Worm (Caenorhabditis elegans): Measurements from ENCODE around the gene lst-6.

Gene lst-6

ce11 chrII:7022370-7023001 lies at the start of gene lst-6, which contains the start of gene lst-5:
Gene lst-6, minus strand, starts transcription at chrII:7022509.
Gene lst-5, plus strand, starts transcription at chrII:7022913.
- TF ChIP-seq ztf-23 (GFP tag; IDR thresholded peaks at IDR 0.05) = no peak
- peak; percentile 10 for TF ChIP-seq med-1 (GFP tag; optimal IDR thresholded peaks at IDR 0.05; ENCODE audit: insufficient read depth)

- TF ChIP-seq klf-2 (GFP tag; conservative IDR thresholded peaks at IDR 0.05) (no peak), flt-1 (GFP tag; IDR thresholded peaks at IDR 0.05) (no peak), T22C8.4 (GFP tag; IDR thresholded peaks at IDR 0.05) (no peak), ref-1 (GFP tag; conservative IDR thresholded peaks at IDR 0.05) (no peak), ztf-29 (GFP tag; IDR thresholded peaks at IDR 0.05) (no peak), tab-1 (GFP tag; IDR thresholded peaks at IDR 0.05) (no peak)
Measured at ce11 chrII:7070434-7070833, 48.1 kb upstream of the lst-6 start.

ce11 chrII:7069866-7070265 lies 47.6 kb upstream of the lst-6 start, which contains the start of gene him-14:
Gene him-14, minus strand, starts transcription at chrII:7069966.
- TF ChIP-seq T22C8.4 (GFP tag; IDR thresholded peaks at IDR 0.05) (no peak), flt-1 (GFP tag; IDR thresholded peaks at IDR 0.05) (no peak), cog-1 (tag; optimal IDR thresholded peaks at IDR 0.05) (no peak), ref-1 (GFP tag; conservative IDR thresholded peaks at IDR 0.05) (no peak), ztf-23 (GFP tag; IDR thresholded peaks at IDR 0.05) (no peak), klf-2 (GFP tag; conservative IDR thresholded peaks at IDR 0.05) (no peak), tab-1 (GFP tag; IDR thresholded peaks at IDR 0.05) (no peak), ztf-29 (GFP tag; IDR thresholded peaks at IDR 0.05) (no peak), med-1 (GFP tag; optimal IDR thresholded peaks at IDR 0.05; ENCODE audit: insufficient read depth) (no peak)

- TF ChIP-seq ztf-23 (GFP tag; IDR thresholded peaks at IDR 0.05) (no peak), T22C8.4 (GFP tag; IDR thresholded peaks at IDR 0.05) (no peak), cog-1 (tag; optimal IDR thresholded peaks at IDR 0.05) (no peak), klf-2 (GFP tag; conservative IDR thresholded peaks at IDR 0.05) (no peak), med-1 (GFP tag; optimal IDR thresholded peaks at IDR 0.05; ENCODE audit: insufficient read depth) (no peak), tab-1 (GFP tag; IDR thresholded peaks at IDR 0.05) (no peak), ref-1 (GFP tag; conservative IDR thresholded peaks at IDR 0.05) (no peak), ztf-29 (GFP tag; IDR thresholded peaks at IDR 0.05) (no peak), flt-1 (GFP tag; IDR thresholded peaks at IDR 0.05) (no peak)
Measured at ce11 chrII:7065391-7065790, 43.1 kb upstream of the lst-6 start, which contains the start of gene nos-2. Gene nos-2, plus strand, starts transcription at chrII:7065618.

ce11 chrII:7061730-7062129 lies 39.4 kb upstream of the lst-6 start, which contains the start of gene acs-6:
Gene acs-6, plus strand, starts transcription at chrII:7062030.
- TF ChIP-seq ref-1 (GFP tag; conservative IDR thresholded peaks at IDR 0.05) (no peak), flt-1 (GFP tag; IDR thresholded peaks at IDR 0.05) (no peak), T22C8.4 (GFP tag; IDR thresholded peaks at IDR 0.05) (no peak), cog-1 (tag; optimal IDR thresholded peaks at IDR 0.05) (no peak), tab-1 (GFP tag; IDR thresholded peaks at IDR 0.05) (no peak), ztf-23 (GFP tag; IDR thresholded peaks at IDR 0.05) (no peak), med-1 (GFP tag; optimal IDR thresholded peaks at IDR 0.05; ENCODE audit: insufficient read depth) (no peak), klf-2 (GFP tag; conservative IDR thresholded peaks at IDR 0.05) (no peak), ztf-29 (GFP tag; IDR thresholded peaks at IDR 0.05) (no peak)

ce11 chrII:7060791-7061190 lies 38.5 kb upstream of the lst-6 start:
- TF ChIP-seq flt-1 (GFP tag; IDR thresholded peaks at IDR 0.05) (no peak), med-1 (GFP tag; optimal IDR thresholded peaks at IDR 0.05; ENCODE audit: insufficient read depth) (no peak), klf-2 (GFP tag; conservative IDR thresholded peaks at IDR 0.05) (no peak), tab-1 (GFP tag; IDR thresholded peaks at IDR 0.05) (no peak), ztf-29 (GFP tag; IDR thresholded peaks at IDR 0.05) (no peak), cog-1 (tag; optimal IDR thresholded peaks at IDR 0.05) (no peak), ref-1 (GFP tag; conservative IDR thresholded peaks at IDR 0.05) (no peak), ztf-23 (GFP tag; IDR thresholded peaks at IDR 0.05) (no peak), T22C8.4 (GFP tag; IDR thresholded peaks at IDR 0.05) (no peak)

ce11 chrII:7060202-7060601 lies 37.9 kb upstream of the lst-6 start:
- no peak for TF ChIP-seq ztf-23 (GFP tag; IDR thresholded peaks at IDR 0.05)
- no peak for TF ChIP-seq flt-1 (GFP tag; IDR thresholded peaks at IDR 0.05)
- TF ChIP-seq ztf-29 (GFP tag; IDR thresholded peaks at IDR 0.05) = no peak
- no peak for TF ChIP-seq T22C8.4 (GFP tag; IDR thresholded peaks at IDR 0.05)
- no peak for TF ChIP-seq tab-1 (GFP tag; IDR thresholded peaks at IDR 0.05)
- no peak for TF ChIP-seq klf-2 (GFP tag; conservative IDR thresholded peaks at IDR 0.05)
- TF ChIP-seq cog-1 (tag; optimal IDR thresholded peaks at IDR 0.05) = no peak
- no peak for TF ChIP-seq med-1 (GFP tag; optimal IDR thresholded peaks at IDR 0.05; ENCODE audit: insufficient read depth)
- TF ChIP-seq ref-1 (GFP tag; conservative IDR thresholded peaks at IDR 0.05) = no peak

ce11 chrII:7059274-7059757 lies 37.0 kb upstream of the lst-6 start:
- TF ChIP-seq flt-1 (GFP tag; IDR thresholded peaks at IDR 0.05) (no peak), klf-2 (GFP tag; conservative IDR thresholded peaks at IDR 0.05) (no peak), ztf-23 (GFP tag; IDR thresholded peaks at IDR 0.05) (no peak), tab-1 (GFP tag; IDR thresholded peaks at IDR 0.05) (no peak), T22C8.4 (GFP tag; IDR thresholded peaks at IDR 0.05) (no peak), ztf-29 (GFP tag; IDR thresholded peaks at IDR 0.05) (no peak), ref-1 (GFP tag; conservative IDR thresholded peaks at IDR 0.05) (no peak), cog-1 (tag; optimal IDR thresholded peaks at IDR 0.05) (no peak), med-1 (GFP tag; optimal IDR thresholded peaks at IDR 0.05; ENCODE audit: insufficient read depth) (no peak)

- no peak for TF ChIP-seq ref-1 (GFP tag; conservative IDR thresholded peaks at IDR 0.05)
- TF ChIP-seq ztf-29 (GFP tag; IDR thresholded peaks at IDR 0.05) = no peak
- no peak for TF ChIP-seq flt-1 (GFP tag; IDR thresholded peaks at IDR 0.05)
- no peak for TF ChIP-seq cog-1 (tag; optimal IDR thresholded peaks at IDR 0.05)
- no peak for TF ChIP-seq T22C8.4 (GFP tag; IDR thresholded peaks at IDR 0.05)
- TF ChIP-seq med-1 (GFP tag; optimal IDR thresholded peaks at IDR 0.05; ENCODE audit: insufficient read depth) = no peak
- TF ChIP-seq klf-2 (GFP tag; conservative IDR thresholded peaks at IDR 0.05) = no peak
- TF ChIP-seq tab-1 (GFP tag; IDR thresholded peaks at IDR 0.05) = no peak
- TF ChIP-seq ztf-23 (GFP tag; IDR thresholded peaks at IDR 0.05) = no peak
Measured at ce11 chrII:7057860-7058259, 35.6 kb upstream of the lst-6 start, which contains the start of gene cth-2. Gene cth-2, minus strand, starts transcription at chrII:7057960.
